Worm (Caenorhabditis elegans): ENCODE results near the gene rol-8.

- TF ChIP-seq nhr-237 (tag; optimal IDR thresholded peaks at IDR 0.05) (no peak), elt-1 (tag; optimal IDR thresholded peaks at IDR 0.05; ENCODE audit: borderline replicate concordance, insufficient read depth) (no peak), pha-4 (tag; optimal IDR thresholded peaks at IDR 0.05) (no peak), lsy-2 (tag; optimal IDR thresholded peaks at IDR 0.05) (no peak), elt-3 (tag; optimal IDR thresholded peaks at IDR 0.05) (no peak), snpc-4 (tag; optimal IDR thresholded peaks at IDR 0.05) (no peak)
These were observed 16.9 kb downstream of the rol-8 start for ce11 chrII:7560844-7561243.
